Fruit fly (Drosophila melanogaster): ENCODE results near the gene Gr39b.

The Gr39b gene

dm6 chr2L:21344203-21344753, 25.2 kb downstream of the Gr39b start, which contains the start of gene Tsp39D (continued):
- TF ChIP-seq CG2129 (GFP tag; IDR thresholded peaks at IDR 0.05; ENCODE audit: partially characterized antibody): peak; percentile 78
- no peak for TF ChIP-seq CG12155 (GFP tag; optimal IDR thresholded peaks at IDR 0.05)
- no peak for TF ChIP-seq pho (GFP tag; optimal IDR thresholded peaks at IDR 0.05)
- no peak for TF ChIP-seq sc (optimal IDR thresholded peaks at IDR 0.05)
- no peak for TF ChIP-seq sc (GFP tag; optimal IDR thresholded peaks at IDR 0.05)
- peak; percentile 33 for TF ChIP-seq Jarid2 (GFP tag; optimal IDR thresholded peaks at IDR 0.05)
- no peak for TF ChIP-seq CG16815 (GFP tag; optimal IDR thresholded peaks at IDR 0.05)
- peak; percentile 14 for TF ChIP-seq PHDP (tag; optimal IDR thresholded peaks at IDR 0.05)
- no peak for TF ChIP-seq CG6254 (GFP tag; optimal IDR thresholded peaks at IDR 0.05)
- peak; percentile 88 for TF ChIP-seq sna (GFP tag; IDR thresholded peaks at IDR 0.05; ENCODE audit: partially characterized antibody)
- no peak for TF ChIP-seq CG7839 (tag; optimal IDR thresholded peaks at IDR 0.05)
- no peak for TF ChIP-seq HLH3B (GFP tag; IDR thresholded peaks at IDR 0.05)
- no peak for TF ChIP-seq ind (GFP tag; optimal IDR thresholded peaks at IDR 0.05)
- no peak for TF ChIP-seq fd102C (GFP tag; optimal IDR thresholded peaks at IDR 0.05)
- TF ChIP-seq CG7963 (GFP tag; IDR thresholded peaks at IDR 0.05; ENCODE audit: partially characterized antibody): peak; percentile 92
- peak; percentile 90 for TF ChIP-seq CG34224 (GFP tag; IDR thresholded peaks at IDR 0.05; ENCODE audit: partially characterized antibody)
- TF ChIP-seq Sin3A (optimal IDR thresholded peaks at IDR 0.05): peak; percentile 77
- TF ChIP-seq cato (GFP tag; optimal IDR thresholded peaks at IDR 0.05; ENCODE audit: borderline replicate concordance): no peak
- no peak for TF ChIP-seq CG3838 (GFP tag; optimal IDR thresholded peaks at IDR 0.05)
- TF ChIP-seq repo (GFP tag; optimal IDR thresholded peaks at IDR 0.05): no peak
- no peak for TF ChIP-seq jing (GFP tag; optimal IDR thresholded peaks at IDR 0.05)
- TF ChIP-seq mirr (GFP tag; optimal IDR thresholded peaks at IDR 0.05): no peak
- TF ChIP-seq tx (GFP tag; optimal IDR thresholded peaks at IDR 0.05): no peak
- no peak for TF ChIP-seq lola (GFP tag; optimal IDR thresholded peaks at IDR 0.05)
- no peak for TF ChIP-seq ara (GFP tag; IDR thresholded peaks at IDR 0.05)
- peak; percentile 70 for TF ChIP-seq MESR4 (GFP tag; optimal IDR thresholded peaks at IDR 0.05)
- peak; percentile 44 for TF ChIP-seq phol (tag; optimal IDR thresholded peaks at IDR 0.05)
- peak; percentile 26 for TF ChIP-seq HmgZ (tag; optimal IDR thresholded peaks at IDR 0.05)
- no peak for TF ChIP-seq Nf-YB (GFP tag; optimal IDR thresholded peaks at IDR 0.05)
- TF ChIP-seq CG7271 (tag; optimal IDR thresholded peaks at IDR 0.05): no peak
- no peak for TF ChIP-seq sr (GFP tag; IDR thresholded peaks at IDR 0.05)
- no peak for TF ChIP-seq corto (GFP tag; optimal IDR thresholded peaks at IDR 0.05)
- TF ChIP-seq NK7.1 (GFP tag; optimal IDR thresholded peaks at IDR 0.05): no peak
- TF ChIP-seq CG31224 (GFP tag; IDR thresholded peaks at IDR 0.05): no peak
- TF ChIP-seq CG7745 (tag; optimal IDR thresholded peaks at IDR 0.05): no peak
- peak; percentile 89 for TF ChIP-seq Dref (GFP tag; IDR thresholded peaks at IDR 0.05)
- TF ChIP-seq bcd (GFP tag; optimal IDR thresholded peaks at IDR 0.05): no peak
- TF ChIP-seq hkb (optimal IDR thresholded peaks at IDR 0.05): no peak
- TF ChIP-seq hkb (GFP tag; IDR thresholded peaks at IDR 0.05): no peak
- no peak for TF ChIP-seq Dip2 (GFP tag; IDR thresholded peaks at IDR 0.05)
- no peak for TF ChIP-seq prd (optimal IDR thresholded peaks at IDR 0.05)
- TF ChIP-seq prd (GFP tag; IDR thresholded peaks at IDR 0.05): no peak
- TF ChIP-seq Dfd (GFP tag; optimal IDR thresholded peaks at IDR 0.05): no peak
- no peak for TF ChIP-seq slbo (GFP tag; IDR thresholded peaks at IDR 0.05)
- no peak for TF ChIP-seq caup (GFP tag; optimal IDR thresholded peaks at IDR 0.05; ENCODE audit: severe bottlenecking)
- TF ChIP-seq nerfin-1 (tag; optimal IDR thresholded peaks at IDR 0.05): no peak
- TF ChIP-seq ci (GFP tag; IDR thresholded peaks at IDR 0.05): no peak
- no peak for TF ChIP-seq pnt (GFP tag; optimal IDR thresholded peaks at IDR 0.05)
- TF ChIP-seq BEAF-32 (GFP tag; optimal IDR thresholded peaks at IDR 0.05): peak; percentile 93
- no peak for TF ChIP-seq usp (GFP tag; optimal IDR thresholded peaks at IDR 0.05)
- no peak for TF ChIP-seq Poxn (GFP tag; IDR thresholded peaks at IDR 0.05)
